Fruit fly (Drosophila melanogaster): ENCODE measurements around the gene CG5866.

DNA sequence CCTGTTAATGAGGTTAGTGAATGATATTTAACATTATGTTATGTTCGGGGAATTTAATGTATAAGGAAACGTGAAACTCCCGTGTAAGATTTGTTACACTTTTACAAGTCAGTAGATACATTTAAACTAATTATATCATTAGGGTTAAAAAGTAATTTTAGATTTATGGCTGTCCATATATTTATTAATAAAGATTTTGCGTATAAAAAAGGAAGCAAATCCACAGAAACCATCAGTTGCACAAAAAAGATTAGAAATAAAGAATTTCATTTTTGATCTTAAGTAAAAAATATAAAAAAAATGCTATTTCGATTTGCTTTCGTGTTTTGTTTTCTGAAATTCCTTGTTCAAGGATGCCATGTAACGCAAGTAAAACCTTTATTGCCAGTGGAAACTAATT lies 4.8 kb downstream of the CG5866 start, which contains the start of gene CG42835:
- TF ChIP-seq CG32006 (GFP tag; optimal IDR thresholded peaks at IDR 0.05): no peak
- no peak for TF ChIP-seq Gug (GFP tag; IDR thresholded peaks at IDR 0.05)
- no peak for TF ChIP-seq CG11902 (GFP tag; optimal IDR thresholded peaks at IDR 0.05)
- no peak for TF ChIP-seq CG8119 (GFP tag; IDR thresholded peaks at IDR 0.05)
- TF ChIP-seq spab (GFP tag; optimal IDR thresholded peaks at IDR 0.05): no peak
- no peak for TF ChIP-seq Eip75B (GFP tag; optimal IDR thresholded peaks at IDR 0.05)
- TF ChIP-seq OdsH (GFP tag; optimal IDR thresholded peaks at IDR 0.05): no peak
